Worm (Caenorhabditis elegans) whole organism, mixed stage, embryonic: ENCODE data around the gene atgp-2.

ENCODE experiments used
- lin-32 ChIP-seq: fragments of 200-800 bp; sonication (Bioruptor generic); optimal IDR thresholded peaks from 2 replicates; lab custom pipeline; 2018; ENCODE audit warnings: mild to moderate bottlenecking, missing genetic modification characterization, missing compliant biosample characterization
- lsy-2 ChIP-seq: fragments of 150-350 bp; optimal IDR thresholded peaks from 2 replicates; lab custom pipeline; 2014; ENCODE audit warnings: missing biosample characterization, missing genetic modification characterization
- mab-5 ChIP-seq: fragments of 150-350 bp; optimal IDR thresholded peaks from 2 replicates; lab custom pipeline; 2014; ENCODE audit warnings: missing biosample characterization, missing genetic modification characterization
- pha-4 ChIP-seq: fragments of 150-350 bp; optimal IDR thresholded peaks from 2 replicates; lab custom pipeline; 2018; ENCODE audit warnings: missing biosample characterization, missing genetic modification reagents, missing genetic modification characterization
- snpc-4 ChIP-seq: fragments of 150-350 bp; optimal IDR thresholded peaks from 2 replicates; lab custom pipeline; 2014; ENCODE audit warnings: missing biosample characterization, missing genetic modification characterization
- unc-62 ChIP-seq: fragments of 150-350 bp; optimal IDR thresholded peaks from 2 replicates; lab custom pipeline; 2014; ENCODE audit warnings: missing biosample characterization, missing genetic modification reagents, missing genetic modification characterization

- no peak for TF ChIP-seq mab-5 (tag; lab: Kevin White, UChicago)
- TF ChIP-seq lsy-2 (tag; lab: Kevin White, UChicago), result no peak
- TF ChIP-seq snpc-4, result no peak
- no peak for TF ChIP-seq pha-4 (tag; lab: Kevin White, UChicago)
- TF ChIP-seq lin-32, result no peak
- no peak for TF ChIP-seq unc-62 (GFP tag; lab: Kevin White, UChicago)
Observed at ce11 chrII:14597788-14598187, 46.1 kb downstream of the atgp-2 start.
